Fruit fly (Drosophila melanogaster) whole organism, prepupa: ENCODE data around the gene CG31321.

Experiments used
- Blimp-1 ChIP-seq: fragments of 200-800 bp; sonication (Bioruptor generic); optimal IDR thresholded peaks from 3 replicates; lab custom pipeline; 2017; ENCODE audit warnings: missing biosample characterization, missing genetic modification characterization, mild to moderate bottlenecking, moderate library complexity, missing genetic modification reagents
- CG10631 ChIP-seq: fragments of 200-800 bp; sonication (Bioruptor generic); optimal IDR thresholded peaks from 2 replicates; lab custom pipeline; 2016; ENCODE audit warnings: missing biosample characterization, missing genetic modification characterization
- CG11762 ChIP-seq: fragments of 200-800 bp; sonication (Bioruptor generic); optimal IDR thresholded peaks from 3 replicates; lab custom pipeline; 2016; ENCODE audit warnings: missing biosample characterization, missing genetic modification characterization; ENCODE audit not compliant: insufficient read depth
- CG11902 ChIP-seq: fragments of 200-800 bp; sonication (Bioruptor generic); optimal IDR thresholded peaks from 3 replicates; lab custom pipeline; 2016; ENCODE audit warnings: missing biosample characterization, missing genetic modification characterization
- CG15336 ChIP-seq: fragments of 200-800 bp; sonication (Bioruptor generic); IDR thresholded peaks from 2 replicates; pipeline ENCODE4 v1.3.6; 2022; ENCODE audit warnings: missing biosample characterization, missing genetic modification characterization
- CG1621 ChIP-seq: fragments of 200-800 bp; sonication (Bioruptor generic); optimal IDR thresholded peaks from 3 replicates; lab custom pipeline; 2018; ENCODE audit warnings: missing biosample characterization, mild to moderate bottlenecking, missing genetic modification characterization
- CG3032 ChIP-seq: fragments of 200-800 bp; optimal IDR thresholded peaks from 2 replicates; lab custom pipeline; 2019; ENCODE audit warnings: missing biosample characterization, mild to moderate bottlenecking, missing genetic modification characterization, moderate library complexity
- CG31627 ChIP-seq: fragments of 200-800 bp; sonication (Bioruptor generic); optimal IDR thresholded peaks from 3 replicates; lab custom pipeline; 2016; ENCODE audit warnings: missing biosample characterization, missing genetic modification characterization
- CG34406 ChIP-seq: fragments of 200-800 bp; sonication (Bioruptor generic); optimal IDR thresholded peaks from 3 replicates; lab custom pipeline; 2016; ENCODE audit warnings: missing biosample characterization, missing genetic modification characterization
- CG3919 ChIP-seq: fragments of 200-800 bp; sonication (Bioruptor generic); optimal IDR thresholded peaks from 3 replicates; lab custom pipeline; 2016; ENCODE audit warnings: missing biosample characterization, missing genetic modification characterization
- CG4318 ChIP-seq: fragments of 200-800 bp; sonication (Bioruptor generic); optimal IDR thresholded peaks from 3 replicates; lab custom pipeline; 2017; ENCODE audit warnings: missing biosample characterization, mild to moderate bottlenecking, missing genetic modification characterization
- CG6163 ChIP-seq: fragments of 200-800 bp; sonication (Bioruptor generic); IDR thresholded peaks from 3 replicates; pipeline ENCODE4 v1.3.6; 2022; ENCODE audit warnings: missing biosample characterization, missing genetic modification characterization
- CG6276 ChIP-seq: fragments of 200-800 bp; sonication (Bioruptor generic); optimal IDR thresholded peaks from 2 replicates; lab custom pipeline; 2017; ENCODE audit warnings: missing biosample characterization, mild to moderate bottlenecking, missing genetic modification characterization
- CG6792 ChIP-seq: fragments of 200-800 bp; sonication (Bioruptor generic); optimal IDR thresholded peaks from 3 replicates; lab custom pipeline; 2016; ENCODE audit warnings: missing biosample characterization, missing genetic modification characterization
- CG6808 ChIP-seq: fragments of 200-800 bp; sonication (Bioruptor generic); optimal IDR thresholded peaks from 3 replicates; lab custom pipeline; 2017; ENCODE audit warnings: missing biosample characterization, missing genetic modification characterization, mild to moderate bottlenecking, moderate library complexity, missing genetic modification reagents
- CG6854 ChIP-seq: fragments of 200-800 bp; sonication (Bioruptor generic); optimal IDR thresholded peaks from 2 replicates; lab custom pipeline; 2017; ENCODE audit warnings: missing biosample characterization, mild to moderate bottlenecking, missing genetic modification characterization
- CG8119 ChIP-seq: fragments of 200-800 bp; sonication (Bioruptor generic); IDR thresholded peaks from 3 replicates; pipeline ENCODE4 v1.3.6; 2022; ENCODE audit warnings: missing biosample characterization, missing genetic modification characterization
- CG8319 ChIP-seq: fragments of 200-800 bp; sonication (Bioruptor generic); optimal IDR thresholded peaks from 3 replicates; lab custom pipeline; 2016; ENCODE audit warnings: missing biosample characterization, missing genetic modification characterization
- CG8632 ChIP-seq: fragments of 200-800 bp; sonication (Bioruptor generic); optimal IDR thresholded peaks from 3 replicates; lab custom pipeline; 2016; ENCODE audit warnings: missing biosample characterization, missing genetic modification characterization
- CG9139 ChIP-seq: fragments of 200-800 bp; sonication (Bioruptor generic); optimal IDR thresholded peaks from 3 replicates; lab custom pipeline; 2017; ENCODE audit warnings: missing biosample characterization, mild to moderate bottlenecking, missing genetic modification characterization
- Eip75B ChIP-seq: fragments of 200-800 bp; sonication (Bioruptor generic); optimal IDR thresholded peaks from 3 replicates; lab custom pipeline; 2016; ENCODE audit warnings: missing biosample characterization, missing genetic modification characterization
- Eip78C ChIP-seq: fragments of 200-800 bp; sonication (Bioruptor generic); peaks from one replicate; lab custom pipeline; 2016; ENCODE audit warnings: missing biosample characterization, missing genetic modification characterization
- Ets21C ChIP-seq: fragments of 200-800 bp; sonication (Bioruptor generic); optimal IDR thresholded peaks from 3 replicates; lab custom pipeline; 2016; ENCODE audit warnings: missing biosample characterization, missing genetic modification characterization
- Ets96B ChIP-seq: fragments of 200-800 bp; optimal IDR thresholded peaks from 2 replicates; lab custom pipeline; 2019; ENCODE audit warnings: missing biosample characterization, mild to moderate bottlenecking, missing genetic modification characterization, moderate library complexity
- Gug ChIP-seq: fragments of 200-800 bp; sonication (Bioruptor generic); IDR thresholded peaks from 2 replicates; pipeline ENCODE4 v1.3.6; 2022; ENCODE audit warnings: missing biosample characterization, missing genetic modification characterization
- Hr39 ChIP-seq: fragments of 200-800 bp; sonication (Bioruptor generic); optimal IDR thresholded peaks from 2 replicates; lab custom pipeline; 2016; ENCODE audit warnings: missing biosample characterization, missing genetic modification characterization
- Hr4 ChIP-seq: fragments of 200-800 bp; sonication (Bioruptor generic); optimal IDR thresholded peaks from 3 replicates; lab custom pipeline; 2016; ENCODE audit warnings: missing biosample characterization, missing genetic modification characterization
- Lpt ChIP-seq: fragments of 200-800 bp; sonication (Bioruptor generic); optimal IDR thresholded peaks from 3 replicates; lab custom pipeline; 2016; ENCODE audit warnings: missing biosample characterization, missing genetic modification characterization
- Met ChIP-seq: fragments of 200-800 bp; sonication (Bioruptor generic); optimal IDR thresholded peaks from 3 replicates; lab custom pipeline; 2016; ENCODE audit warnings: missing biosample characterization, missing genetic modification characterization
- OdsH ChIP-seq: fragments of 200-800 bp; sonication (Bioruptor generic); optimal IDR thresholded peaks from 3 replicates; lab custom pipeline; 2016; ENCODE audit warnings: missing biosample characterization, missing genetic modification characterization
- Smox ChIP-seq: fragments of 200-800 bp; sonication (Bioruptor generic); optimal IDR thresholded peaks from 3 replicates; lab custom pipeline; 2016; ENCODE audit warnings: missing biosample characterization, missing genetic modification characterization
- Sox102F ChIP-seq: fragments of 200-800 bp; sonication (Bioruptor generic); optimal IDR thresholded peaks from 2 replicates; lab custom pipeline; 2016; ENCODE audit warnings: missing biosample characterization, mild to moderate bottlenecking, missing genetic modification characterization
- Sox14 ChIP-seq: fragments of 200-800 bp; sonication (Bioruptor generic); optimal IDR thresholded peaks from 3 replicates; lab custom pipeline; 2016; ENCODE audit warnings: missing biosample characterization, missing genetic modification characterization
- Sox15 ChIP-seq: fragments of 200-800 bp; sonication (Bioruptor generic); optimal IDR thresholded peaks from 3 replicates; lab custom pipeline; 2016; ENCODE audit warnings: missing biosample characterization, missing genetic modification characterization
- achi ChIP-seq: fragments of 200-800 bp; sonication (Bioruptor generic); optimal IDR thresholded peaks from 3 replicates; lab custom pipeline; 2016; ENCODE audit warnings: missing biosample characterization, missing genetic modification characterization
- acj6 ChIP-seq: fragments of 200-800 bp; sonication (Bioruptor generic); optimal IDR thresholded peaks from 3 replicates; lab custom pipeline; 2016; ENCODE audit warnings: missing biosample characterization, missing genetic modification characterization
- cyc ChIP-seq: fragments of 200-800 bp; sonication (Bioruptor generic); optimal IDR thresholded peaks from 3 replicates; lab custom pipeline; 2016; ENCODE audit warnings: missing biosample characterization, missing genetic modification characterization
- dac ChIP-seq: fragments of 200-800 bp; sonication (Bioruptor generic); optimal IDR thresholded peaks from 2 replicates; lab custom pipeline; 2017; ENCODE audit warnings: missing biosample characterization, mild to moderate bottlenecking, missing genetic modification characterization
- dsx ChIP-seq: fragments of 200-800 bp; optimal IDR thresholded peaks from 3 replicates; lab custom pipeline; 2019; ENCODE audit warnings: missing biosample characterization, mild to moderate bottlenecking, missing genetic modification characterization, moderate library complexity; ENCODE audit not compliant: poor library complexity, severe bottlenecking
- esn ChIP-seq: fragments of 200-800 bp; sonication (Bioruptor generic); optimal IDR thresholded peaks from 2 replicates; lab custom pipeline; 2016; ENCODE audit warnings: missing biosample characterization, mild to moderate bottlenecking, missing genetic modification characterization, moderate library complexity
- fd59A ChIP-seq: fragments of 200-800 bp; sonication (Bioruptor generic); optimal IDR thresholded peaks from 2 replicates; lab custom pipeline; 2017; ENCODE audit warnings: missing biosample characterization, mild to moderate bottlenecking, missing genetic modification characterization, missing genetic modification reagents
- fd85E ChIP-seq: fragments of 200-800 bp; sonication (Bioruptor generic); optimal IDR thresholded peaks from 3 replicates; lab custom pipeline; 2016; ENCODE audit warnings: missing biosample characterization, missing genetic modification characterization
- fkh ChIP-seq: fragments of 200-800 bp; sonication (Bioruptor generic); optimal IDR thresholded peaks from 3 replicates; lab custom pipeline; 2017; ENCODE audit warnings: missing biosample characterization, mild to moderate bottlenecking, missing genetic modification characterization, moderate library complexity
- lz ChIP-seq: fragments of 200-800 bp; sonication (Bioruptor generic); optimal IDR thresholded peaks from 3 replicates; lab custom pipeline; 2016; ENCODE audit warnings: missing biosample characterization, missing genetic modification characterization
- net ChIP-seq: fragments of 200-800 bp; sonication (Bioruptor generic); optimal IDR thresholded peaks from 3 replicates; lab custom pipeline; 2016; ENCODE audit warnings: missing biosample characterization, missing genetic modification characterization
- pdm3 ChIP-seq: fragments of 200-800 bp; sonication (Bioruptor generic); optimal IDR thresholded peaks from 3 replicates; lab custom pipeline; 2016; ENCODE audit warnings: missing biosample characterization, missing genetic modification characterization
- salr ChIP-seq, 2 experiments: fragments of 200-800 bp; sonication (Bioruptor generic); optimal IDR thresholded peaks; 3 replicates each; lab custom pipeline; 2016 to 2018; ENCODE audit warnings: missing biosample characterization in 2 of 2, missing genetic modification characterization in 2 of 2, mild to moderate bottlenecking in 1 of 2
- spab ChIP-seq: fragments of 200-800 bp; sonication (Bioruptor generic); optimal IDR thresholded peaks from 2 replicates; lab custom pipeline; 2017; ENCODE audit warnings: missing biosample characterization, mild to moderate bottlenecking, missing genetic modification characterization, missing genetic modification reagents
- svp ChIP-seq: fragments of 200-800 bp; sonication (Bioruptor generic); peaks from one replicate; lab custom pipeline; 2016; ENCODE audit warnings: missing biosample characterization, missing genetic modification characterization
- topi ChIP-seq: fragments of 200-800 bp; sonication (Bioruptor generic); optimal IDR thresholded peaks from 3 replicates; lab custom pipeline; 2016; ENCODE audit warnings: missing biosample characterization, missing genetic modification characterization
- vri ChIP-seq: fragments of 200-800 bp; sonication (Bioruptor generic); optimal IDR thresholded peaks from 3 replicates; lab custom pipeline; 2016; ENCODE audit warnings: missing biosample characterization, mild to moderate bottlenecking, missing genetic modification characterization

The CG31321 gene

DNA sequence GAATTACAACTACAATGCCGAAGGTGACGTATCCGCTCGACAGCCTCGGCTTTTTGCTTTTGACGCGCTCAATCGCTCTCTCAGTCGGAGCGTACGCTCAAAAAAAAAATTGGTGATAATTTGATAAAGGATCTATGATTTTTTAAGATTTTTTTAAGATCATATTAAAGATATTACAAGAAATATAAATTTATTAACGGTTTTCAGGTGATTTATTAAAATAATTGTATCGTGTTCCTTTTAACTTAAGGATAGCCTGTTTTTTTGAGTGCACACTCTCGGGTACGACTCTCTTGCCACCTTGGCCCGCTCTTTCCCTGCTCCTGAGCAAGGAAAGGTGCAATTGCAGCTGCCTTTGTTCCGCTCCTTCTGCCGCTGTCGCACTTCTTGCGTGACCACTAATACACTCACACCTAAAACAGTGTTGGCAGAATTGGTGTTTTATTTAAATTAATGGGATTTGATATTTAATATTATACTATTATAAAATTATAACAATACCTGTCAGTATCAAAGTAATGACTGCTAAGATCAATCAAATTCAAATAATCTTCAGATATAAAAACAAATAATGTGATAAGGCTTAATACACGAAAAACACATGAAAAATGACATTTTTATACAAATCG lies 32.2 kb upstream of the CG31321 start:
- TF ChIP-seq OdsH (GFP tag; lab: Kevin White, UChicago) = peak; percentile 97
- TF ChIP-seq svp (GFP tag; lab: Kevin White, UChicago) = peak; percentile 95
- TF ChIP-seq acj6 (GFP tag; lab: Kevin White, UChicago) = peak; percentile 96
- TF ChIP-seq achi (GFP tag; lab: Kevin White, UChicago) = peak; percentile 97
- TF ChIP-seq Eip78C (GFP tag; lab: Kevin White, UChicago) = peak; percentile 99
- no peak for TF ChIP-seq fkh
- peak; percentile 89 for TF ChIP-seq lz
- peak; percentile 98 for TF ChIP-seq CG3919 (GFP tag; lab: Kevin White, UChicago)
- TF ChIP-seq Lpt = peak; percentile 94
- TF ChIP-seq Ets96B = peak; percentile 99
- peak; percentile 92 for TF ChIP-seq CG11762 (GFP tag; lab: Kevin White, UChicago)
- TF ChIP-seq Sox15 (GFP tag; lab: Kevin White, UChicago) = peak; percentile 78
- TF ChIP-seq CG8632 (GFP tag; lab: Kevin White, UChicago) = peak; percentile 97
- TF ChIP-seq CG8319 = peak; percentile 92
- TF ChIP-seq CG34406 (GFP tag; lab: Kevin White, UChicago) = peak; percentile 95
- TF ChIP-seq fd85E (GFP tag; lab: Kevin White, UChicago) = peak; percentile 82
- peak; percentile 98 for TF ChIP-seq CG6163 (GFP tag; lab: Robert Waterston, UW)
- peak; percentile 97 for TF ChIP-seq fd59A (GFP tag; lab: Kevin White, UChicago)
- TF ChIP-seq CG3032 (tag; lab: Kevin White, UChicago) = peak; percentile 98
- peak; percentile 94 for TF ChIP-seq Hr4
- TF ChIP-seq CG6792 = peak; percentile 97
- TF ChIP-seq CG6808 = peak; percentile 98
- TF ChIP-seq cyc (GFP tag; lab: Kevin White, UChicago) = peak; percentile 89
- TF ChIP-seq dac (GFP tag; lab: Kevin White, UChicago) = peak; percentile 86
- TF ChIP-seq Blimp-1 (GFP tag; lab: Kevin White, UChicago) = peak; percentile 86
- TF ChIP-seq CG6854 (GFP tag; lab: Kevin White, UChicago) = peak; percentile 94
- TF ChIP-seq salr (GFP tag; optimal IDR thresholded peaks at IDR 0.05; lab: Kevin White, UChicago) = peak; percentile 91 to 92
- TF ChIP-seq Met (GFP tag; lab: Kevin White, UChicago) = peak; percentile 94
- peak; percentile 99 for TF ChIP-seq CG8119
- TF ChIP-seq Ets21C (GFP tag; lab: Kevin White, UChicago) = peak; percentile 71
- TF ChIP-seq Eip75B (GFP tag; lab: Kevin White, UChicago) = peak; percentile 95
- peak; percentile 92 for TF ChIP-seq CG1621
- peak; percentile 96 for TF ChIP-seq net
- peak; percentile 97 for TF ChIP-seq esn
- peak; percentile 88 for TF ChIP-seq CG4318 (GFP tag; lab: Kevin White, UChicago)
- TF ChIP-seq pdm3 (GFP tag; lab: Kevin White, UChicago) = peak; percentile 92
- TF ChIP-seq CG10631 (GFP tag; lab: Kevin White, UChicago) = peak; percentile 97
- TF ChIP-seq CG11902 (GFP tag; lab: Kevin White, UChicago) = peak; percentile 80
- peak; percentile 94 for TF ChIP-seq vri
- TF ChIP-seq CG6276 (GFP tag; lab: Kevin White, UChicago) = peak; percentile 94
- peak; percentile 96 for TF ChIP-seq Gug (GFP tag; lab: Robert Waterston, UW)
- peak; percentile 95 for TF ChIP-seq Sox102F (GFP tag; lab: Kevin White, UChicago)
- peak; percentile 82 for TF ChIP-seq CG31627 (GFP tag; lab: Kevin White, UChicago)
- TF ChIP-seq Hr39 (GFP tag; lab: Kevin White, UChicago) = peak; percentile 80
- TF ChIP-seq CG9139 (GFP tag; lab: Kevin White, UChicago) = peak; percentile 97
- TF ChIP-seq Sox14 (GFP tag; lab: Kevin White, UChicago) = peak; percentile 89
- TF ChIP-seq Smox = peak; percentile 92
- TF ChIP-seq CG15336 = peak; percentile 99
- peak; percentile 93 for TF ChIP-seq topi (GFP tag; lab: Kevin White, UChicago)
- TF ChIP-seq dsx (GFP tag; lab: Kevin White, UChicago) = peak; percentile 98
- peak; percentile 97 for TF ChIP-seq spab (GFP tag; lab: Kevin White, UChicago)
